4 worm cellular contexts compared by ENCODE assay signal in the genomic region with DNA sequence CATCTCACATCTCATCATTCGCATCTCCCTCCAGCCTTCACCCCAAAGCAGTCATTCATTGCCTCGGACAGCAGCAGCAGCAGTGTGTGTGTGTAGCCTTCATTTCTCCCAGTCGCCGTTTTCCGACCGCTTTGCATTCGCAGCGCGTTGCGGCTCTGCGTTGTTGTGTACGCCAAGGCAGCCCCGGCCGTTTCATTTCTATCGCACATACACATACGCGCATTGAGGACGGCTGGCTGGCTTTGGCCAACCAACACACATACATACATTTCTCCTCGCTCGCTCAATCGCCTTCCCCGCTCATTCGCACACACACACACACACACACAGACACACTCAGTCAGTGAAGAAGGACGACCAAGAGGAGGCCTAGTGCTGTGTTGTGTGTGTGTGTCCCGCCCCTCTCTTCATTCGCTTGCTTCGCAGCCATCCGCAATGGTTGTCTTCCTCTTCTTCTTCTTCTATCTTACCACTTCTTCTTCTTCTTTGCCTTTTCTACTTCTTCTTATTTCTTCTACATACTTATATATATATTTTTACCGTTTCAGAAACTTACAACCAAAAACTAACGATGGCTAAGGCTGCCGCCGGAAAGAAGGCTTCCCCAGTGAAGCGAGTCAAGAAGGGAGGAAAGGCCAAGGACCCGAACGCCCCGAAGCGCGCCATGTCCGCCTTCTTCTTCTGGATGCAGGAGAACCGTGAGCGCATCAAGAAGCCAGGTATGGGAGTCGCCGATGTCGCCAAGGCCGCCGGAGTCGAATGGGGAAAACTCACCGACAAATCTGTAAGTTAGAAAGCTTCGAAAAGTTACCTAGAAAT.
TF ChIP-seq lines count a peak whose summit lies in the region.

A gene (plus strand): TSS at position 549 of the 819 bp plus-strand sequence.

TF ChIP-seq in whole organism, L2 larva, 48 proteins besides CTCF, POLR2A, EP300 and RAD21 (continued from another document):
- TF ChIP-seq nhr-12 (tag; optimal IDR thresholded peaks at IDR 0.05; lab: Kevin White, UChicago) (no peak), snpc-4 (tag; optimal IDR thresholded peaks at IDR 0.05; lab: Kevin White, UChicago) (peak; percentile 36), sma-9 (GFP tag; optimal IDR thresholded peaks at IDR 0.05; lab: Kevin White, UChicago) (peak; percentile 76), sma-9 (tag; optimal IDR thresholded peaks at IDR 0.05; lab: Kevin White, UChicago) (no peak), fos-1 (tag; optimal IDR thresholded peaks at IDR 0.05; lab: Kevin White, UChicago) (peak; percentile 74), lsy-2 (tag; optimal IDR thresholded peaks at IDR 0.05; lab: Kevin White, UChicago) (peak; percentile 49 to 51), nhr-77 (tag; optimal IDR thresholded peaks at IDR 0.05; lab: Kevin White, UChicago) (no peak), zag-1 (tag; optimal IDR thresholded peaks at IDR 0.05; lab: Kevin White, UChicago) (peak; percentile 59), Y55F3AM.14 (GFP tag; optimal IDR thresholded peaks at IDR 0.05; lab: Kevin White, UChicago) (peak; percentile 59), unc-62 (GFP tag; optimal IDR thresholded peaks at IDR 0.05; lab: Kevin White, UChicago) (no peak), gmeb-1 (tag; optimal IDR thresholded peaks at IDR 0.05; lab: Kevin White, UChicago) (peak; percentile 29), lin-39 (tag; optimal IDR thresholded peaks at IDR 0.05; lab: Kevin White, UChicago) (no peak), R02D3.7 (tag; optimal IDR thresholded peaks at IDR 0.05; lab: Kevin White, UChicago) (no peak), sma-3 (GFP tag; optimal IDR thresholded peaks at IDR 0.05; lab: Kevin White, UChicago) (peak; percentile 83), skn-1 (tag; optimal IDR thresholded peaks at IDR 0.05; lab: Kevin White, UChicago) (no peak), ztf-4 (tag; optimal IDR thresholded peaks at IDR 0.05; lab: Kevin White, UChicago) (peak; percentile 66), C34F6.9 (tag; optimal IDR thresholded peaks at IDR 0.05; lab: Kevin White, UChicago) (peak; percentile 61), F13H6.1 (tag; optimal IDR thresholded peaks at IDR 0.05; lab: Kevin White, UChicago) (peak; percentile 81), egl-27 (tag; optimal IDR thresholded peaks at IDR 0.05; lab: Kevin White, UChicago) (peak; percentile 45), ceh-16 (tag; optimal IDR thresholded peaks at IDR 0.05; lab: Kevin White, UChicago) (no peak), nhr-25 (tag; optimal IDR thresholded peaks at IDR 0.05; lab: Kevin White, UChicago) (peak; percentile 76), nhr-11 (tag; optimal IDR thresholded peaks at IDR 0.05; lab: Kevin White, UChicago) (no peak), alr-1 (tag; optimal IDR thresholded peaks at IDR 0.05; lab: Kevin White, UChicago) (no peak), ceh-82 (tag; optimal IDR thresholded peaks at IDR 0.05; lab: Kevin White, UChicago) (no peak), mbf-1 (tag; optimal IDR thresholded peaks at IDR 0.05; lab: Kevin White, UChicago) (no peak), lin-13 (GFP tag; optimal IDR thresholded peaks at IDR 0.05; lab: Kevin White, UChicago) (peak; percentile 74), nhr-129 (tag; optimal IDR thresholded peaks at IDR 0.05; lab: Kevin White, UChicago) (peak; percentile 95), crh-2 (tag; optimal IDR thresholded peaks at IDR 0.05; lab: Kevin White, UChicago) (peak; percentile 66)

TF ChIP-seq in whole organism, L4 larva, 104 proteins besides CTCF, POLR2A, EP300 and RAD21 (continued from another document and continues in another):
- TF ChIP-seq hlh-11 (tag; optimal IDR thresholded peaks at IDR 0.05; lab: Kevin White, UChicago) (peak; percentile 96), lir-3 (tag; optimal IDR thresholded peaks at IDR 0.05; lab: Kevin White, UChicago) (no peak), duxl-1 (tag; optimal IDR thresholded peaks at IDR 0.05; lab: Kevin White, UChicago; ENCODE audit: poor library complexity) (peak; percentile 42), ceh-32 (tag; optimal IDR thresholded peaks at IDR 0.05; lab: Kevin White, UChicago; ENCODE audit: poor library complexity) (no peak), ama-1 (optimal IDR thresholded peaks at IDR 0.05; lab: Kevin White, UChicago) (peak; percentile 40), saeg-2 (GFP tag; IDR thresholded peaks at IDR 0.05; lab: Robert Waterston, UW) (no peak), sdz-12 (GFP tag; optimal IDR thresholded peaks at IDR 0.05; lab: Kevin White, UChicago) (no peak), attf-4 (tag; optimal IDR thresholded peaks at IDR 0.05; lab: Kevin White, UChicago) (no peak), unc-39 (tag; optimal IDR thresholded peaks at IDR 0.05; lab: Kevin White, UChicago) (no peak), fkh-10 (GFP tag; optimal IDR thresholded peaks at IDR 0.05; lab: Kevin White, UChicago) (peak; percentile 25), nhr-48 (tag; optimal IDR thresholded peaks at IDR 0.05; lab: Kevin White, UChicago) (peak; percentile 41), R02D3.7 (tag; optimal IDR thresholded peaks at IDR 0.05; lab: Kevin White, UChicago) (no peak), zfp-3 (GFP tag; conservative IDR thresholded peaks at IDR 0.05; lab: Robert Waterston, UW) (0 out of 2 replicates have a peak, but pooled peaks have one; percentile 31), madf-5 (GFP tag; IDR thresholded peaks at IDR 0.05; lab: Robert Waterston, UW) (0 out of 4 replicates have a peak, but pooled peaks of 1 of the 2 experiments have one; percentile 9), ztf-7 (tag; optimal IDR thresholded peaks at IDR 0.05; lab: Kevin White, UChicago) (peak; percentile 21), dpl-1 (GFP tag; optimal IDR thresholded peaks at IDR 0.05; lab: Kevin White, UChicago) (peak; percentile 74), hif-1 (tag; optimal IDR thresholded peaks at IDR 0.05; lab: Kevin White, UChicago) (peak; percentile 56 to 89), dve-1 (tag; optimal IDR thresholded peaks at IDR 0.05; lab: Kevin White, UChicago; ENCODE audit: insufficient read depth) (peak; percentile 87), T20F7.1 (GFP tag; optimal IDR thresholded peaks at IDR 0.05; lab: Kevin White, UChicago) (peak; percentile 76), zip-11 (GFP tag; IDR thresholded peaks at IDR 0.05; lab: Robert Waterston, UW) (no peak), ctbp-1 (GFP tag; IDR thresholded peaks at IDR 0.05; lab: Robert Waterston, UW) (peak; percentile 83), nhr-77 (tag; optimal IDR thresholded peaks at IDR 0.05; lab: Kevin White, UChicago) (peak; percentile 94), gei-8 (GFP tag; optimal IDR thresholded peaks at IDR 0.05; lab: Kevin White, UChicago) (no peak), ceh-62 (tag; optimal IDR thresholded peaks at IDR 0.05; lab: Kevin White, UChicago) (no peak), nhr-11 (tag; optimal IDR thresholded peaks at IDR 0.05; lab: Kevin White, UChicago) (peak; percentile 79), tra-1 (GFP tag; IDR thresholded peaks at IDR 0.05; lab: Robert Waterston, UW) (peak; percentile 65), arid-1 (GFP tag; conservative IDR thresholded peaks at IDR 0.05; lab: Robert Waterston, UW) (peak; percentile 35; the same call in 1 of the 2 replicates), php-3 (GFP tag; IDR thresholded peaks at IDR 0.05; lab: Robert Waterston, UW) (peak; percentile 53; the same call in 1 of the 2 replicates), hmg-1.1 (GFP tag; IDR thresholded peaks at IDR 0.05; lab: Robert Waterston, UW) (peak; percentile 94), daf-19 (GFP tag; conservative IDR thresholded peaks at IDR 0.05; lab: Robert Waterston, UW) (no peak), egl-27 (tag; optimal IDR thresholded peaks at IDR 0.05; lab: Kevin White, UChicago) (no peak)

TF ChIP-seq in whole organism, late embryonic, 69 proteins besides CTCF, POLR2A, EP300 and RAD21 (continued from another document and continues in another):
- TF ChIP-seq fkh-10 (GFP tag; optimal IDR thresholded peaks at IDR 0.05; lab: Kevin White, UChicago) (no peak), K02D7.2 (tag; optimal IDR thresholded peaks at IDR 0.05; lab: Kevin White, UChicago) (no peak), unc-86 (tag; optimal IDR thresholded peaks at IDR 0.05; lab: Kevin White, UChicago) (no peak), K09A11.1 (tag; optimal IDR thresholded peaks at IDR 0.05; lab: Kevin White, UChicago; ENCODE audit: insufficient read depth) (no peak), ceh-45 (GFP tag; IDR thresholded peaks at IDR 0.05; lab: Robert Waterston, UW) (no peak), hlh-8 (tag; optimal IDR thresholded peaks at IDR 0.05; lab: Kevin White, UChicago) (peak; percentile 19), ref-2 (tag; optimal IDR thresholded peaks at IDR 0.05; lab: Kevin White, UChicago) (peak; percentile 84), dve-1 (tag; optimal IDR thresholded peaks at IDR 0.05; lab: Kevin White, UChicago) (peak; percentile 23), fax-1 (tag; optimal IDR thresholded peaks at IDR 0.05; lab: Kevin White, UChicago) (no peak), tbx-2 (tag; optimal IDR thresholded peaks at IDR 0.05; lab: Kevin White, UChicago) (peak; percentile 88), fkh-6 (tag; optimal IDR thresholded peaks at IDR 0.05; lab: Kevin White, UChicago) (no peak), hlh-13 (GFP tag; optimal IDR thresholded peaks at IDR 0.05; lab: Kevin White, UChicago) (peak; percentile 17), ztf-16 (tag; optimal IDR thresholded peaks at IDR 0.05; lab: Kevin White, UChicago) (peak; percentile 5), unc-55 (GFP tag; optimal IDR thresholded peaks at IDR 0.05; lab: Kevin White, UChicago) (peak; percentile 76), sdc-2 (tag; optimal IDR thresholded peaks at IDR 0.05; lab: Kevin White, UChicago) (peak; percentile 47), lim-6 (tag; optimal IDR thresholded peaks at IDR 0.05; lab: Kevin White, UChicago) (no peak), ceh-9 (tag; optimal IDR thresholded peaks at IDR 0.05; lab: Kevin White, UChicago) (no peak), ahr-1 (tag; optimal IDR thresholded peaks at IDR 0.05; lab: Kevin White, UChicago) (no peak), pha-2 (tag; optimal IDR thresholded peaks at IDR 0.05; lab: Kevin White, UChicago) (peak; percentile 39), T23F11.4 (GFP tag; optimal IDR thresholded peaks at IDR 0.05; lab: Kevin White, UChicago) (no peak), rnt-1 (tag; optimal IDR thresholded peaks at IDR 0.05; lab: Kevin White, UChicago) (peak; percentile 91), ttx-3 (tag; optimal IDR thresholded peaks at IDR 0.05; lab: Kevin White, UChicago) (no peak), ceh-6 (GFP tag; optimal IDR thresholded peaks at IDR 0.05; lab: Kevin White, UChicago) (peak; percentile 64), sox-2 (GFP tag; IDR thresholded peaks at IDR 0.05; lab: Robert Waterston, UW) (no peak), pqm-1 (tag; optimal IDR thresholded peaks at IDR 0.05; lab: Kevin White, UChicago) (no peak), Y22D7AL.16 (tag; optimal IDR thresholded peaks at IDR 0.05; lab: Kevin White, UChicago) (no peak), ceh-18 (tag; optimal IDR thresholded peaks at IDR 0.05; lab: Kevin White, UChicago) (peak; percentile 95), unc-42 (tag; optimal IDR thresholded peaks at IDR 0.05; lab: Kevin White, UChicago) (peak; percentile 27), mec-3 (tag; optimal IDR thresholded peaks at IDR 0.05; lab: Kevin White, UChicago; ENCODE audit: borderline replicate concordance) (peak; percentile 15), hlh-15 (tag; optimal IDR thresholded peaks at IDR 0.05; lab: Kevin White, UChicago) (no peak), dmd-4 (tag; optimal IDR thresholded peaks at IDR 0.05; lab: Kevin White, UChicago; ENCODE audit: borderline replicate concordance) (peak; percentile 53), pros-1 (tag; optimal IDR thresholded peaks at IDR 0.05; lab: Kevin White, UChicago) (peak; percentile 74), ceh-24 (tag; optimal IDR thresholded peaks at IDR 0.05; lab: Kevin White, UChicago) (no peak), C38D4.7 (GFP tag; optimal IDR thresholded peaks at IDR 0.05; lab: Kevin White, UChicago) (peak; percentile 46), ceh-14 (tag; optimal IDR thresholded peaks at IDR 0.05; lab: Kevin White, UChicago) (peak; percentile 82)

TF ChIP-seq in whole organism, mixed stage, embryonic, 35 proteins besides CTCF, POLR2A, EP300 and RAD21 (continued from another document):
- peak; percentile 78 for TF ChIP-seq sptf-1 (tag; optimal IDR thresholded peaks at IDR 0.05; lab: Kevin White, UChicago)
- peak; percentile 63 for TF ChIP-seq mep-1 (tag; optimal IDR thresholded peaks at IDR 0.05; lab: Kevin White, UChicago)
- TF ChIP-seq ceh-83 (GFP tag; optimal IDR thresholded peaks at IDR 0.05; lab: Kevin White, UChicago), result no peak
- no peak for TF ChIP-seq zip-8 (tag; optimal IDR thresholded peaks at IDR 0.05; lab: Kevin White, UChicago)
- peak; percentile 22 for TF ChIP-seq ces-1 (GFP tag; optimal IDR thresholded peaks at IDR 0.05; lab: Kevin White, UChicago)
- TF ChIP-seq elt-3 (tag; optimal IDR thresholded peaks at IDR 0.05; lab: Kevin White, UChicago), result no peak
- TF ChIP-seq snpc-4 (tag; optimal IDR thresholded peaks at IDR 0.05; lab: Kevin White, UChicago), result no peak
- peak; percentile 90 for TF ChIP-seq mls-2 (tag; optimal IDR thresholded peaks at IDR 0.05; lab: Kevin White, UChicago)
- peak; percentile 97 for TF ChIP-seq ham-2 (GFP tag; optimal IDR thresholded peaks at IDR 0.05; lab: Kevin White, UChicago)
- no peak for TF ChIP-seq ceh-43 (GFP tag; optimal IDR thresholded peaks at IDR 0.05; lab: Kevin White, UChicago)
